Worm (Caenorhabditis elegans) whole organism, L4 larva: ENCODE results near the gene R05G9.1.

ENCODE experiments used
- fkh-10 ChIP-seq: fragments of 150-350 bp; optimal IDR thresholded peaks from 2 replicates; lab custom pipeline; 2014; ENCODE audit warnings: missing biosample characterization, missing genetic modification reagents, missing genetic modification characterization
- lin-15B ChIP-seq: fragments of 150-350 bp; sonication (generic microtip); optimal IDR thresholded peaks from 3 replicates; lab custom pipeline; 2014; ENCODE audit warnings: missing biosample characterization, missing genetic modification characterization
- mxl-2 ChIP-seq: fragments of 200-800 bp; sonication (Bioruptor generic); conservative IDR thresholded peaks from 2 replicates; pipeline ENCODE4 v1.3.6; 2022; ENCODE audit warnings: missing genetic modification reagents, missing genetic modification characterization, missing compliant biosample characterization
- nhr-11 ChIP-seq: fragments of 150-350 bp; optimal IDR thresholded peaks from 2 replicates; lab custom pipeline; 2014; ENCODE audit warnings: missing biosample characterization, missing genetic modification characterization
- nhr-28 ChIP-seq: fragments of 150-350 bp; optimal IDR thresholded peaks from 2 replicates; lab custom pipeline; 2014; ENCODE audit warnings: missing biosample characterization, missing genetic modification characterization
- rbr-2 ChIP-seq: sonication (generic microtip); optimal IDR thresholded peaks from 2 replicates; lab custom pipeline; 2016; ENCODE audit warnings: missing genotype, missing genetic modification characterization, missing compliant biosample characterization

- no peak for TF ChIP-seq rbr-2 (tag; lab: Kevin White, UChicago)
- TF ChIP-seq lin-15B (tag; lab: Kevin White, UChicago): no peak
- no peak for TF ChIP-seq mxl-2 (GFP tag; lab: Robert Waterston, UW)
- TF ChIP-seq nhr-11 (tag; lab: Kevin White, UChicago): no peak
- no peak for TF ChIP-seq fkh-10 (GFP tag; lab: Kevin White, UChicago)
- no peak for TF ChIP-seq nhr-28
Observed at ce11 chrII:6501420-6501819, 1.5 kb upstream of the R05G9.1 start, which contains the start of gene R05G9.3.
